Fruit fly (Drosophila melanogaster) whole organism: Measurements from ENCODE around the gene CG46458.

Experiments used
- CG8478 ChIP-seq: fragments of >200 bp; optimal IDR thresholded peaks from 2 replicates; lab custom pipeline; 2018; ENCODE audit warnings: inconsistent platforms
- Dll ChIP-seq: fragments of >200 bp; optimal IDR thresholded peaks from 2 replicates; lab custom pipeline; 2017
- EcR ChIP-seq, 2 experiments: fragments of >200 bp; optimal IDR thresholded peaks; 2 replicates each; lab custom pipeline; 2017; ENCODE audit warnings: missing biosample characterization in 2 of 2, missing genetic modification characterization in 2 of 2, missing genetic modification reagents in 2 of 2
- pan ChIP-seq: fragments of >200 bp; optimal IDR thresholded peaks from 2 replicates; lab custom pipeline; 2017
- psq ChIP-seq: fragments of >200 bp; optimal IDR thresholded peaks from 2 replicates; lab custom pipeline; 2017
- usp ChIP-seq: fragments of >200 bp; optimal IDR thresholded peaks from 2 replicates; lab custom pipeline; 2017; ENCODE audit warnings: missing biosample characterization, missing genetic modification characterization, mixed read lengths

The CG46458 gene

dm6 chr3R:6860042-6860441 is 98.1 kb downstream of the CG46458 start:
- TF ChIP-seq pan (lab: Kevin White, UChicago) (no peak), EcR (GFP tag; optimal IDR thresholded peaks at IDR 0.05; lab: Kevin White, UChicago) (no peak), Dll (no peak), psq (no peak), usp (GFP tag; lab: Kevin White, UChicago) (no peak), CG8478 (lab: Kevin White, UChicago) (no peak)

dm6 chr3R:6858997-6859396 is 99.2 kb downstream of the CG46458 start:
- TF ChIP-seq Dll (no peak), EcR (GFP tag; optimal IDR thresholded peaks at IDR 0.05; lab: Kevin White, UChicago) (no peak), usp (GFP tag; lab: Kevin White, UChicago) (no peak), psq (no peak), pan (lab: Kevin White, UChicago) (no peak), CG8478 (lab: Kevin White, UChicago) (no peak)

dm6 chr3R:6857425-6857824 is 100.7 kb downstream of the CG46458 start:
- no peak for TF ChIP-seq pan (lab: Kevin White, UChicago)
- TF ChIP-seq psq: no peak
- no peak for TF ChIP-seq EcR (GFP tag; optimal IDR thresholded peaks at IDR 0.05; lab: Kevin White, UChicago)
- TF ChIP-seq CG8478 (lab: Kevin White, UChicago): no peak
- TF ChIP-seq usp (GFP tag; lab: Kevin White, UChicago): no peak
- no peak for TF ChIP-seq Dll

- TF ChIP-seq usp (GFP tag; lab: Kevin White, UChicago) (no peak), pan (lab: Kevin White, UChicago) (no peak), Dll (no peak), EcR (GFP tag; optimal IDR thresholded peaks at IDR 0.05; lab: Kevin White, UChicago) (no peak), psq (no peak), CG8478 (lab: Kevin White, UChicago) (no peak)
These were observed 103.9 kb downstream of the CG46458 start for dm6 chr3R:6854296-6854695.

- no peak for TF ChIP-seq psq
These were observed 104.5 kb downstream of the CG46458 start for dm6 chr3R:6853672-6854071.

- TF ChIP-seq psq: no peak
- TF ChIP-seq CG8478 (lab: Kevin White, UChicago): no peak
- TF ChIP-seq usp (GFP tag; lab: Kevin White, UChicago): no peak
- no peak for TF ChIP-seq EcR (GFP tag; optimal IDR thresholded peaks at IDR 0.05; lab: Kevin White, UChicago)
- no peak for TF ChIP-seq pan (lab: Kevin White, UChicago)
- TF ChIP-seq Dll: no peak
These were observed 105.2 kb downstream of the CG46458 start for dm6 chr3R:6853002-6853401.

dm6 chr3R:6849866-6850265 is 108.3 kb downstream of the CG46458 start, which contains the start of gene Scr:
Gene Scr (minus strand): TSS chr3R:6849981.
- no peak for TF ChIP-seq Dll
- TF ChIP-seq pan (lab: Kevin White, UChicago): no peak
- no peak for TF ChIP-seq CG8478 (lab: Kevin White, UChicago)
- TF ChIP-seq psq: no peak
- no peak for TF ChIP-seq EcR (GFP tag; optimal IDR thresholded peaks at IDR 0.05; lab: Kevin White, UChicago)
- TF ChIP-seq usp (GFP tag; lab: Kevin White, UChicago): no peak

- TF ChIP-seq Dll (no peak), CG8478 (lab: Kevin White, UChicago) (peak; percentile 78)
These were observed 109.6 kb downstream of the CG46458 start for dm6 chr3R:6848595-6848994.
